Worm (Caenorhabditis elegans): ENCODE measurements around the gene C15C7.4.

Gene C15C7.4

ce11 chrX:3145265-3145664, at the start of gene C15C7.4:
TSS of gene C15C7.4 (plus strand) at chrX:3145565.
- TF ChIP-seq him-1 (tag; optimal IDR thresholded peaks at IDR 0.05) (no peak), W03F9.2 (tag; optimal IDR thresholded peaks at IDR 0.05) (no peak), dao-5 (tag; optimal IDR thresholded peaks at IDR 0.05) (no peak)

- no peak for TF ChIP-seq dao-5 (tag; optimal IDR thresholded peaks at IDR 0.05)
- peak; percentile 80 for TF ChIP-seq him-1 (tag; optimal IDR thresholded peaks at IDR 0.05)
- TF ChIP-seq W03F9.2 (tag; optimal IDR thresholded peaks at IDR 0.05): peak; percentile 93
Measured at ce11 chrX:3099832-3100231, 45.5 kb upstream of the C15C7.4 start, which contains the start of gene sec-3. TSS of gene sec-3 (minus strand) at chrX:3099852.

ce11 chrX:3101562-3101961, 43.8 kb upstream of the C15C7.4 start:
- TF ChIP-seq dao-5 (tag; optimal IDR thresholded peaks at IDR 0.05) (no peak), him-1 (tag; optimal IDR thresholded peaks at IDR 0.05) (no peak), W03F9.2 (tag; optimal IDR thresholded peaks at IDR 0.05) (no peak)

- TF ChIP-seq dao-5 (tag; optimal IDR thresholded peaks at IDR 0.05): no peak
- no peak for TF ChIP-seq W03F9.2 (tag; optimal IDR thresholded peaks at IDR 0.05)
- TF ChIP-seq him-1 (tag; optimal IDR thresholded peaks at IDR 0.05): no peak
Measured at ce11 chrX:3102165-3102564, 43.2 kb upstream of the C15C7.4 start, which contains the start of gene ztf-13. TSS of gene ztf-13 (minus strand) at chrX:3102175.

- no peak for TF ChIP-seq him-1 (tag; optimal IDR thresholded peaks at IDR 0.05)
- no peak for TF ChIP-seq dao-5 (tag; optimal IDR thresholded peaks at IDR 0.05)
- TF ChIP-seq W03F9.2 (tag; optimal IDR thresholded peaks at IDR 0.05): no peak
Measured at ce11 chrX:3102817-3103216, 42.5 kb upstream of the C15C7.4 start.

ce11 chrX:3106137-3106536, 39.2 kb upstream of the C15C7.4 start, which contains the start of gene K10B3.5:
TSS of gene K10B3.5 (minus strand) at chrX:3106479.
- TF ChIP-seq him-1 (tag; optimal IDR thresholded peaks at IDR 0.05) (peak; percentile 41), dao-5 (tag; optimal IDR thresholded peaks at IDR 0.05) (no peak), W03F9.2 (tag; optimal IDR thresholded peaks at IDR 0.05) (peak; percentile 56)

- TF ChIP-seq W03F9.2 (tag; optimal IDR thresholded peaks at IDR 0.05) (no peak), dao-5 (tag; optimal IDR thresholded peaks at IDR 0.05) (no peak), him-1 (tag; optimal IDR thresholded peaks at IDR 0.05) (no peak)
Measured at ce11 chrX:3108603-3109002, 36.8 kb upstream of the C15C7.4 start.

- TF ChIP-seq W03F9.2 (tag; optimal IDR thresholded peaks at IDR 0.05): no peak
- no peak for TF ChIP-seq him-1 (tag; optimal IDR thresholded peaks at IDR 0.05)
- TF ChIP-seq dao-5 (tag; optimal IDR thresholded peaks at IDR 0.05): no peak
Measured at ce11 chrX:3110576-3110975, 34.8 kb upstream of the C15C7.4 start, which contains the start of gene gpcp-1. TSS of gene gpcp-1 (minus strand) at chrX:3110628.

- TF ChIP-seq him-1 (tag; optimal IDR thresholded peaks at IDR 0.05) (peak; percentile 76), dao-5 (tag; optimal IDR thresholded peaks at IDR 0.05) (no peak)
Measured at ce11 chrX:3111066-3111465, 34.3 kb upstream of the C15C7.4 start.

- TF ChIP-seq him-1 (tag; optimal IDR thresholded peaks at IDR 0.05) (no peak), W03F9.2 (tag; optimal IDR thresholded peaks at IDR 0.05) (no peak), dao-5 (tag; optimal IDR thresholded peaks at IDR 0.05) (no peak)
Measured at ce11 chrX:3111687-3112086, 33.7 kb upstream of the C15C7.4 start.

ce11 chrX:3112946-3113427, 32.4 kb upstream of the C15C7.4 start, which contains the start of gene gpd-3:
TSS of gene gpd-3 (minus strand) at chrX:3113341.
- TF ChIP-seq W03F9.2 (tag; optimal IDR thresholded peaks at IDR 0.05) (no peak), him-1 (tag; optimal IDR thresholded peaks at IDR 0.05) (no peak), dao-5 (tag; optimal IDR thresholded peaks at IDR 0.05) (no peak)

ce11 chrX:3114306-3115133, 30.8 kb upstream of the C15C7.4 start, which contains the start of gene gpd-2:
TSS of gene gpd-2 (minus strand) at chrX:3114689.
- TF ChIP-seq him-1 (tag; optimal IDR thresholded peaks at IDR 0.05): no peak
- no peak for TF ChIP-seq W03F9.2 (tag; optimal IDR thresholded peaks at IDR 0.05)
- TF ChIP-seq dao-5 (tag; optimal IDR thresholded peaks at IDR 0.05): no peak

- TF ChIP-seq W03F9.2 (tag; optimal IDR thresholded peaks at IDR 0.05): peak; percentile 26
- TF ChIP-seq dao-5 (tag; optimal IDR thresholded peaks at IDR 0.05): no peak
Measured at ce11 chrX:3115134-3116032, 30.0 kb upstream of the C15C7.4 start.

Measured in whole organism, L4/young adult.